Worm (Caenorhabditis elegans) whole organism, early embryonic: ENCODE results near the gene dod-22.

Source experiments
- B0310.2 ChIP-seq: sonication (generic microtip); optimal IDR thresholded peaks from 2 replicates; lab custom pipeline; 2016; ENCODE audit warnings: mild to moderate bottlenecking, missing genetic modification characterization, missing compliant biosample characterization
- F13C5.2 ChIP-seq: sonication (generic microtip); optimal IDR thresholded peaks from 2 replicates; lab custom pipeline; 2017; ENCODE audit warnings: mild to moderate bottlenecking, missing genetic modification characterization, inconsistent platforms, missing compliant biosample characterization
- aly-1 ChIP-seq: sonication (generic microtip); optimal IDR thresholded peaks from 2 replicates; lab custom pipeline; 2016; ENCODE audit warnings: missing genetic modification characterization, missing compliant biosample characterization
- ama-1 ChIP-seq: fragments of 150-350 bp; optimal IDR thresholded peaks from 2 replicates; lab custom pipeline; 2014
- ceh-13 ChIP-seq: fragments of 200-800 bp; sonication (Bioruptor generic); optimal IDR thresholded peaks from 2 replicates; lab custom pipeline; 2018; ENCODE audit warnings: mild to moderate bottlenecking, missing genetic modification characterization, missing compliant biosample characterization
- ceh-36 ChIP-seq: sonication (generic microtip); optimal IDR thresholded peaks from 2 replicates; lab custom pipeline; 2016; ENCODE audit warnings: missing genetic modification characterization, inconsistent platforms, missing compliant biosample characterization
- ets-7 ChIP-seq: sonication (generic microtip); optimal IDR thresholded peaks from 2 replicates; lab custom pipeline; 2016; ENCODE audit warnings: missing genotype, missing genetic modification characterization, missing compliant biosample characterization
- flt-1 ChIP-seq: fragments of 200-800 bp; sonication (Bioruptor generic); IDR thresholded peaks from 2 replicates; pipeline ENCODE4 v1.3.6; 2022; ENCODE audit warnings: missing genetic modification characterization, missing compliant biosample characterization
- hmbx-1 ChIP-seq: sonication (generic microtip); optimal IDR thresholded peaks from 2 replicates; lab custom pipeline; 2016; ENCODE audit warnings: mild to moderate bottlenecking, missing genetic modification characterization, missing compliant biosample characterization
- hmg-4 ChIP-seq: fragments of 200-800 bp; sonication (Bioruptor generic); optimal IDR thresholded peaks from 2 replicates; lab custom pipeline; 2018; ENCODE audit warnings: mild to moderate bottlenecking, missing genetic modification characterization, missing compliant biosample characterization
- hnd-1 ChIP-seq: sonication (generic microtip); optimal IDR thresholded peaks from 2 replicates; lab custom pipeline; 2016; ENCODE audit warnings: missing genetic modification characterization, missing compliant biosample characterization
- pes-1 ChIP-seq: fragments of 200-800 bp; sonication (Bioruptor generic); IDR thresholded peaks from 2 replicates; pipeline ENCODE4 v1.3.6; 2022; ENCODE audit warnings: missing genetic modification reagents, missing genetic modification characterization, missing compliant biosample characterization
- scrt-1 ChIP-seq: fragments of 200-800 bp; sonication (Bioruptor generic); IDR thresholded peaks from 2 replicates; pipeline ENCODE4 v1.3.6; 2022; ENCODE audit warnings: missing genetic modification characterization, missing compliant biosample characterization
- sea-1 ChIP-seq: fragments of 200-800 bp; sonication (Bioruptor generic); conservative IDR thresholded peaks from 2 replicates; pipeline ENCODE4 v1.3.6; 2022; ENCODE audit warnings: missing genetic modification characterization, missing compliant biosample characterization
- tbx-11 ChIP-seq: fragments of 200-800 bp; sonication (Bioruptor generic); IDR thresholded peaks from 2 replicates; pipeline ENCODE4 v1.3.6; 2022; ENCODE audit warnings: missing genetic modification characterization, missing compliant biosample characterization
- tbx-37 ChIP-seq: fragments of 200-800 bp; sonication (Bioruptor generic); conservative IDR thresholded peaks from 2 replicates; pipeline ENCODE4 v1.3.6; 2022; ENCODE audit warnings: missing genetic modification reagents, missing genetic modification characterization, missing compliant biosample characterization
- tra-4 ChIP-seq: sonication (generic microtip); optimal IDR thresholded peaks from 2 replicates; lab custom pipeline; 2017; ENCODE audit warnings: missing genetic modification characterization, missing compliant biosample characterization

The dod-22 gene

DNA sequence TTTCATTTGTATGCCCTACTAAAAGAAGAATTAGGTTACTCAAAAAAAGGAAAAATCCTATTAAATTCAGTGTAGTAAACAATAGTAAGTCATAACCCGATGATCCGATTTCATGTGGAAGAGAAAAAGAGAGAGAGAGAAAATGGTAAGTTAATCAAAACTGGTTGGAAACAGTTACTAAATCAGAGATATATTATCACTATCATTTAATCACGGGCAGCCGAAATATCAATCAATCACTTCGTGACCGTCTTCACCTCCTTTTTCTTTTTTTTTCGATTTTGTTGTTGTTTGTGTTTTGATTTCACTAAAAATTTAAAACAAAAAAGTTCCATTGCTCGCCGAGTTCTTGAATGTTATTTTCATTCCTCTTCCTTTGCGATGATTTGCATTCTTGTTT, 32.4 kb downstream of the dod-22 start:
- TF ChIP-seq ceh-13 (GFP tag; lab: Kevin White, UChicago) (no peak), hmbx-1 (tag; lab: Kevin White, UChicago) (no peak), flt-1 (GFP tag; lab: Robert Waterston, UW) (no peak), B0310.2 (tag; lab: Kevin White, UChicago) (no peak), ceh-36 (tag; lab: Kevin White, UChicago) (no peak), hmg-4 (GFP tag; lab: Kevin White, UChicago) (no peak), pes-1 (GFP tag; lab: Robert Waterston, UW) (no peak), scrt-1 (GFP tag; lab: Robert Waterston, UW) (no peak), F13C5.2 (tag; lab: Kevin White, UChicago) (no peak), tbx-11 (no peak), ets-7 (no peak), ama-1 (lab: Kevin White, UChicago) (no peak), hnd-1 (tag; lab: Kevin White, UChicago) (no peak), tbx-37 (GFP tag; lab: Robert Waterston, UW) (no peak), sea-1 (no peak), tra-4 (tag; lab: Kevin White, UChicago) (no peak), aly-1 (tag; lab: Kevin White, UChicago) (no peak)

DNA sequence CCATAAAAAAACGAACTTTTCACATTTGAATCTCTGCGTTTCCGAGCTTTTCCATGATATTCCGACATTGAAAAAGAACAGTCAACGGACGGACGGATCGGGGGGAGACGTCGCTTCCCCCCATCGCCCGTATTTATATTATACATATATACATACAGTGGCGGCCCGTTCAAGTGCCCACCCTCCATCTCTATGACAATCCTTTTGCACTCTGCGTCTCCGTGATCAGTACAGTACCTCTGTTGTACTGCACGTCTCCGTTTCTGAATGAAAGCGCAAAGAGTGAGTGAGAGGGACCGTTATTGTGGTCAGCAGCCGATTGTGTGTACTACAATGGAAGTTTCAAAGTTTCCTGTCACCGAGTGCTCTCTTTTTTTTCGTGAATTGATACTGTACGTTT, 33.9 kb downstream of the dod-22 start:
- TF ChIP-seq ceh-36 (tag; lab: Kevin White, UChicago) (no peak), aly-1 (tag; lab: Kevin White, UChicago) (no peak), ceh-13 (GFP tag; lab: Kevin White, UChicago) (no peak), flt-1 (GFP tag; lab: Robert Waterston, UW) (no peak), B0310.2 (tag; lab: Kevin White, UChicago) (no peak), F13C5.2 (tag; lab: Kevin White, UChicago) (no peak), tbx-37 (GFP tag; lab: Robert Waterston, UW) (no peak), scrt-1 (GFP tag; lab: Robert Waterston, UW) (no peak), hnd-1 (tag; lab: Kevin White, UChicago) (no peak), tra-4 (tag; lab: Kevin White, UChicago) (no peak), sea-1 (no peak), hmg-4 (GFP tag; lab: Kevin White, UChicago) (no peak), pes-1 (GFP tag; lab: Robert Waterston, UW) (no peak), ama-1 (lab: Kevin White, UChicago) (no peak)

ce11 chrIV:13008405-13009208, 43.4 kb downstream of the dod-22 start, which contains the start of gene mbk-2:
Gene mbk-2, plus strand, starts transcription at chrIV:13009158.
- TF ChIP-seq flt-1 (GFP tag; lab: Robert Waterston, UW) (no peak), hmg-4 (GFP tag; lab: Kevin White, UChicago) (no peak), B0310.2 (tag; lab: Kevin White, UChicago) (no peak), tra-4 (tag; lab: Kevin White, UChicago) (no peak), hnd-1 (tag; lab: Kevin White, UChicago) (no peak), ama-1 (lab: Kevin White, UChicago) (no peak), sea-1 (no peak), F13C5.2 (tag; lab: Kevin White, UChicago) (no peak), scrt-1 (GFP tag; lab: Robert Waterston, UW) (no peak), tbx-11 (no peak), tbx-37 (GFP tag; lab: Robert Waterston, UW) (no peak), ceh-36 (tag; lab: Kevin White, UChicago) (no peak), ceh-13 (GFP tag; lab: Kevin White, UChicago) (no peak), ets-7 (no peak), hmbx-1 (tag; lab: Kevin White, UChicago) (no peak), aly-1 (tag; lab: Kevin White, UChicago) (no peak)

ce11 chrIV:13009507-13009906, 44.3 kb downstream of the dod-22 start:
- no peak for TF ChIP-seq B0310.2 (tag; lab: Kevin White, UChicago)
- no peak for TF ChIP-seq pes-1 (GFP tag; lab: Robert Waterston, UW)
- no peak for TF ChIP-seq ets-7

ce11 chrIV:13013231-13013630, 48.1 kb downstream of the dod-22 start:
- no peak for TF ChIP-seq ets-7
- no peak for TF ChIP-seq flt-1 (GFP tag; lab: Robert Waterston, UW)
- no peak for TF ChIP-seq B0310.2 (tag; lab: Kevin White, UChicago)
- TF ChIP-seq sea-1: no peak

DNA sequence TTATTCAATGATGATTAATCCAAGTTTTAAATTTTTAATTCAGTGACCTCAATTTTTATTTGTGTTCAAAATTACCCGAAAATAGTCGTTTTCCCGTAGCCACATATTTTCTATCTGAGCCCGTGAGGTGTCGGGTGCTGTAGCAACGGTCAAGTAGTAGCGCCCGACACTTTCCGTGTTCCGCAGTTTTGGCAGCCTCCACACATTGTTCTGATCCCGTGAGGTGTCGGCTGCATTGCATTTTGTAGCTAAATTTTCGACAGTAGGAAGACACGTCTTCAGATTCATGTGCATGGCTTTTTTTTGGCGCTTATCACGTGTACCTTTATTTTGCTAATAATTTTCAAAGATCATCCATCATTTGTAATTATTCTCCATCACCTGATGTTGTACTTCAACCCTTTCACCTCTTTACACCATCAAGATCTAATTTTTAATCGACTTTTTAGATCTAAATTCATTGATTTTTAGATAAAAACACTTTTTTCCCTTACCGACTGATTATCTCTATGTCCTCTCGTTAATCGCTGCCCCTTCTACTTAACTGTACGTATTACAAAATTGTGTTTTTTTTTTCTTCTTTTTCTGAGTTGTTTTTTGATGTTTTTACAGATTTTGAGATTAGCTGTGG, 48.7 kb downstream of the dod-22 start:
- no peak for TF ChIP-seq pes-1 (GFP tag; lab: Robert Waterston, UW)
- TF ChIP-seq aly-1 (tag; lab: Kevin White, UChicago): no peak
- no peak for TF ChIP-seq ceh-36 (tag; lab: Kevin White, UChicago)
- TF ChIP-seq ets-7: no peak
- TF ChIP-seq hnd-1 (tag; lab: Kevin White, UChicago): no peak
- no peak for TF ChIP-seq tbx-11
- TF ChIP-seq sea-1: no peak
- no peak for TF ChIP-seq flt-1 (GFP tag; lab: Robert Waterston, UW)
- TF ChIP-seq tra-4 (tag; lab: Kevin White, UChicago): no peak
- no peak for TF ChIP-seq tbx-37 (GFP tag; lab: Robert Waterston, UW)
- no peak for TF ChIP-seq scrt-1 (GFP tag; lab: Robert Waterston, UW)
- TF ChIP-seq F13C5.2 (tag; lab: Kevin White, UChicago): no peak
- TF ChIP-seq hmbx-1 (tag; lab: Kevin White, UChicago): no peak
- no peak for TF ChIP-seq B0310.2 (tag; lab: Kevin White, UChicago)
- no peak for TF ChIP-seq ceh-13 (GFP tag; lab: Kevin White, UChicago)
